Worm (Caenorhabditis elegans) whole organism, L3 larva: ENCODE data around the gene ZK228.1.

ENCODE experiments used
- aly-2 ChIP-seq: fragments of 150-350 bp; optimal IDR thresholded peaks from 2 replicates; lab custom pipeline; 2014; ENCODE audit warnings: missing biosample characterization, missing genetic modification characterization
- ama-1 ChIP-seq: fragments of 150-350 bp; optimal IDR thresholded peaks from 2 replicates; lab custom pipeline; 2018
- ceh-82 ChIP-seq: fragments of 150-350 bp; optimal IDR thresholded peaks from 2 replicates; lab custom pipeline; 2014; ENCODE audit warnings: missing biosample characterization, missing genetic modification characterization
- egl-27 ChIP-seq: sonication (generic microtip); optimal IDR thresholded peaks from 4 replicates; lab custom pipeline; 2017; ENCODE audit warnings: missing biosample characterization, missing genetic modification reagents, missing genetic modification characterization
- elt-1 ChIP-seq: fragments of 150-350 bp; optimal IDR thresholded peaks from 2 replicates; lab custom pipeline; 2014; ENCODE audit warnings: missing biosample characterization, missing genetic modification characterization
- fkh-10 ChIP-seq: sonication (generic microtip); optimal IDR thresholded peaks from 2 replicates; lab custom pipeline; 2017; ENCODE audit warnings: missing biosample characterization, missing genetic modification reagents, missing genetic modification characterization
- lin-39 ChIP-seq: fragments of 150-350 bp; optimal IDR thresholded peaks from 2 replicates; lab custom pipeline; 2018; ENCODE audit warnings: missing biosample characterization, missing genetic modification reagents, missing genetic modification characterization
- mdl-1 ChIP-seq: fragments of 150-350 bp; optimal IDR thresholded peaks from 2 replicates; lab custom pipeline; 2014; ENCODE audit warnings: missing biosample characterization, missing genetic modification characterization
- nhr-77 ChIP-seq: fragments of 150-350 bp; optimal IDR thresholded peaks from 2 replicates; lab custom pipeline; 2014; ENCODE audit warnings: missing biosample characterization, missing genetic modification characterization
- sea-2 ChIP-seq: fragments of 150-350 bp; sonication (generic microtip); optimal IDR thresholded peaks from 4 replicates; lab custom pipeline; 2014; ENCODE audit warnings: missing biosample characterization, missing genetic modification reagents, missing genetic modification characterization
- snpc-4 ChIP-seq: fragments of 150-350 bp; optimal IDR thresholded peaks from 2 replicates; lab custom pipeline; 2014; ENCODE audit warnings: missing biosample characterization, missing genetic modification characterization
- zag-1 ChIP-seq: fragments of 150-350 bp; optimal IDR thresholded peaks from 2 replicates; lab custom pipeline; 2014; ENCODE audit warnings: missing biosample characterization, missing genetic modification characterization

ce11 chrV:18430826-18431225, 13.4 kb upstream of the ZK228.1 start:
- TF ChIP-seq lin-39 = no peak
- no peak for TF ChIP-seq mdl-1 (tag; lab: Kevin White, UChicago)
- no peak for TF ChIP-seq egl-27 (tag; lab: Kevin White, UChicago)
- TF ChIP-seq nhr-77 (tag; lab: Kevin White, UChicago) = no peak
- no peak for TF ChIP-seq ama-1 (lab: Kevin White, UChicago)
- TF ChIP-seq aly-2 (tag; lab: Kevin White, UChicago) = no peak
- no peak for TF ChIP-seq fkh-10 (GFP tag; lab: Kevin White, UChicago)
- no peak for TF ChIP-seq elt-1 (tag; lab: Kevin White, UChicago)
- no peak for TF ChIP-seq zag-1
- TF ChIP-seq ceh-82 (tag; lab: Kevin White, UChicago) = no peak
- no peak for TF ChIP-seq sea-2 (GFP tag; lab: Kevin White, UChicago)
- TF ChIP-seq snpc-4 (tag; lab: Kevin White, UChicago) = no peak
